Fruit fly (Drosophila melanogaster) whole organism, embryonic: ENCODE results near the gene Xe7.

Experiments
- Ada2b ChIP-seq: fragments of 200-800 bp; sonication (Bioruptor generic); IDR thresholded peaks from 2 replicates; pipeline ENCODE4 v1.3.6; 2022; ENCODE audit warnings: missing biosample characterization, missing genetic modification characterization
- Atf-2 ChIP-seq: fragments of 200-800 bp; sonication (Bioruptor generic); optimal IDR thresholded peaks from 2 replicates; lab custom pipeline; 2016; ENCODE audit warnings: missing biosample characterization, missing genetic modification characterization
- B-H1 ChIP-seq: fragments of 200-800 bp; sonication (Bioruptor generic); IDR thresholded peaks from 3 replicates; pipeline ENCODE4 v1.3.6; 2022; ENCODE audit warnings: missing biosample characterization, missing genetic modification characterization
- Bdp1 ChIP-seq: fragments of 200-800 bp; sonication (Bioruptor generic); optimal IDR thresholded peaks from 3 replicates; lab custom pipeline; 2016; ENCODE audit warnings: missing biosample characterization, missing genetic modification characterization
- CG10565 ChIP-seq: fragments of 200-800 bp; sonication (Bioruptor generic); optimal IDR thresholded peaks from 3 replicates; lab custom pipeline; 2016; ENCODE audit warnings: missing biosample characterization, mild to moderate bottlenecking, missing genetic modification characterization
- CG11504 ChIP-seq: fragments of 200-800 bp; sonication (Bioruptor generic); optimal IDR thresholded peaks from 3 replicates; lab custom pipeline; 2019; ENCODE audit warnings: missing biosample characterization, mild to moderate bottlenecking, missing genetic modification characterization, moderate library complexity
- CG12155 ChIP-seq: fragments of 200-800 bp; sonication (Bioruptor generic); optimal IDR thresholded peaks from 3 replicates; lab custom pipeline; 2016; ENCODE audit warnings: missing biosample characterization, missing genetic modification characterization
- CG12219 ChIP-seq: fragments of 200-800 bp; sonication (Bioruptor generic); optimal IDR thresholded peaks from 3 replicates; lab custom pipeline; 2018; ENCODE audit warnings: missing biosample characterization, mild to moderate bottlenecking, missing genetic modification characterization
- CG13123 ChIP-seq: fragments of 200-800 bp; sonication (Bioruptor generic); optimal IDR thresholded peaks from 2 replicates; lab custom pipeline; 2016; ENCODE audit warnings: missing biosample characterization, missing genetic modification characterization
- CG15514 ChIP-seq: fragments of 200-800 bp; sonication (Bioruptor generic); optimal IDR thresholded peaks from 3 replicates; lab custom pipeline; 2017; ENCODE audit warnings: missing biosample characterization, missing genetic modification characterization, mild to moderate bottlenecking, moderate library complexity, missing genetic modification reagents
- CG15696 ChIP-seq: fragments of 200-800 bp; sonication (Bioruptor generic); optimal IDR thresholded peaks from 2 replicates; lab custom pipeline; 2019; ENCODE audit warnings: missing biosample characterization, mild to moderate bottlenecking, missing genetic modification characterization, moderate library complexity
- CG16813 ChIP-seq: fragments of 200-800 bp; sonication (Bioruptor generic); IDR thresholded peaks from 3 replicates; pipeline ENCODE4 v1.3.6; 2022; ENCODE audit warnings: missing biosample characterization, missing genetic modification characterization; ENCODE audit not compliant: partially characterized antibody
- CG16815 ChIP-seq: fragments of 200-800 bp; sonication (Bioruptor generic); optimal IDR thresholded peaks from 3 replicates; lab custom pipeline; 2017; ENCODE audit warnings: missing biosample characterization, mild to moderate bottlenecking, missing genetic modification characterization
- CG18011 ChIP-seq: fragments of 200-800 bp; sonication (Bioruptor generic); optimal IDR thresholded peaks from 2 replicates; lab custom pipeline; 2017; ENCODE audit warnings: missing biosample characterization, missing genetic modification characterization, mild to moderate bottlenecking, moderate library complexity, missing genotype
- CG2129 ChIP-seq: fragments of 200-800 bp; sonication (Bioruptor generic); IDR thresholded peaks from 2 replicates; pipeline ENCODE4 v1.3.6; 2022; ENCODE audit warnings: missing biosample characterization, missing genetic modification characterization; ENCODE audit not compliant: partially characterized antibody
- CG30020 ChIP-seq: fragments of 200-800 bp; optimal IDR thresholded peaks from 2 replicates; lab custom pipeline; 2019; ENCODE audit warnings: missing biosample characterization, mild to moderate bottlenecking, missing genetic modification characterization, moderate library complexity
- CG3726 ChIP-seq: fragments of 200-800 bp; sonication (Bioruptor generic); IDR thresholded peaks from 3 replicates; pipeline ENCODE4, ENCODE4 v1.3.6; 2022; ENCODE audit warnings: missing biosample characterization, missing genetic modification characterization
- CG4404 ChIP-seq: fragments of 200-800 bp; sonication (Bioruptor generic); IDR thresholded peaks from 2 replicates; pipeline ENCODE4 v1.3.6; 2022; ENCODE audit warnings: missing biosample characterization, missing genetic modification characterization
- CG6254 ChIP-seq: fragments of 200-800 bp; sonication (Bioruptor generic); optimal IDR thresholded peaks from 3 replicates; lab custom pipeline; 2017; ENCODE audit warnings: mild to moderate bottlenecking, missing biosample characterization, missing genetic modification reagents, missing genetic modification characterization
- CG7271 ChIP-seq: fragments of 200-800 bp; sonication (Bioruptor generic); optimal IDR thresholded peaks from 2 replicates; lab custom pipeline; 2018; ENCODE audit warnings: missing biosample characterization, mild to moderate bottlenecking, missing genetic modification characterization, moderate library complexity
- CG7372 ChIP-seq: fragments of 200-800 bp; sonication (Bioruptor generic); IDR thresholded peaks from 2 replicates; pipeline ENCODE4 v1.3.6; 2022; ENCODE audit warnings: missing biosample characterization, missing genetic modification characterization
- Dad ChIP-seq: fragments of 200-800 bp; sonication (Bioruptor generic); optimal IDR thresholded peaks from 3 replicates; lab custom pipeline; 2016; ENCODE audit warnings: missing biosample characterization, missing genetic modification characterization
- Dfd ChIP-seq, 2 experiments: fragments of >200 bp; optimal IDR thresholded peaks; 2 replicates each; lab custom pipeline; 2017; ENCODE audit warnings: missing biosample characterization in 2 of 2, missing genetic modification characterization in 2 of 2
- E2f1 ChIP-seq: fragments of 200-800 bp; sonication (Bioruptor generic); IDR thresholded peaks from 2 replicates; pipeline ENCODE4 v1.3.6; 2022; ENCODE audit warnings: missing biosample characterization, missing genetic modification characterization
- Elba2 ChIP-seq: fragments of 200-800 bp; sonication (Bioruptor generic); optimal IDR thresholded peaks from 3 replicates; lab custom pipeline; 2016; ENCODE audit warnings: missing biosample characterization, missing genetic modification characterization
- Gsc ChIP-seq: fragments of 200-800 bp; sonication (Bioruptor generic); IDR thresholded peaks from 2 replicates; pipeline ENCODE4 v1.3.6; 2022; ENCODE audit warnings: missing biosample characterization, missing genetic modification characterization
- HmgZ ChIP-seq: fragments of 200-800 bp; sonication (Bioruptor generic); optimal IDR thresholded peaks from 2 replicates; lab custom pipeline; 2018; ENCODE audit warnings: missing biosample characterization, mild to moderate bottlenecking, missing genetic modification characterization
- Hmr ChIP-seq: fragments of 200-800 bp; sonication (Bioruptor generic); optimal IDR thresholded peaks from 3 replicates; lab custom pipeline; 2017; ENCODE audit warnings: mild to moderate bottlenecking, missing biosample characterization, missing genetic modification reagents, missing genetic modification characterization
- Jarid2 ChIP-seq: fragments of 200-800 bp; sonication (Bioruptor generic); optimal IDR thresholded peaks from 3 replicates; lab custom pipeline; 2017; ENCODE audit warnings: mild to moderate bottlenecking, missing biosample characterization, missing genetic modification reagents, missing genetic modification characterization
- Lim3 ChIP-seq: fragments of 200-800 bp; sonication (Bioruptor generic); IDR thresholded peaks from 2 replicates; pipeline ENCODE4 v1.3.6; 2022; ENCODE audit warnings: missing biosample characterization, missing genetic modification characterization
- Myb ChIP-seq: fragments of 200-800 bp; sonication (Bioruptor generic); optimal IDR thresholded peaks from 2 replicates; lab custom pipeline; 2016; ENCODE audit warnings: missing biosample characterization, missing genetic modification characterization
- Scr ChIP-seq: fragments of 200-800 bp; sonication (Bioruptor generic); IDR thresholded peaks from 2 replicates; pipeline ENCODE4 v1.3.6; 2022; ENCODE audit warnings: missing biosample characterization, missing genetic modification characterization; ENCODE audit not compliant: partially characterized antibody
- ab ChIP-seq: fragments of 200-800 bp; sonication (Bioruptor generic); optimal IDR thresholded peaks from 2 replicates; lab custom pipeline; 2016; ENCODE audit warnings: missing biosample characterization, missing genetic modification characterization
- cato ChIP-seq: fragments of 200-800 bp; sonication (Bioruptor generic); optimal IDR thresholded peaks from 2 replicates; lab custom pipeline; 2016; ENCODE audit warnings: missing biosample characterization, missing genetic modification characterization, borderline replicate concordance
- ci ChIP-seq: fragments of 200-800 bp; sonication (Bioruptor generic); IDR thresholded peaks from 3 replicates; pipeline ENCODE4 v1.3.6; 2022; ENCODE audit warnings: missing biosample characterization, missing genetic modification characterization
- crc ChIP-seq: fragments of 200-800 bp; sonication (Bioruptor generic); optimal IDR thresholded peaks from 2 replicates; lab custom pipeline; 2016; ENCODE audit warnings: missing biosample characterization, missing genetic modification characterization
- crol ChIP-seq: fragments of 200-800 bp; sonication (Bioruptor generic); IDR thresholded peaks from 2 replicates; pipeline ENCODE4 v1.3.6; 2022; ENCODE audit warnings: missing biosample characterization, missing genetic modification characterization
- dati ChIP-seq: fragments of 200-800 bp; sonication (Bioruptor generic); IDR thresholded peaks from 2 replicates; pipeline ENCODE4 v1.3.6; 2022; ENCODE audit warnings: missing biosample characterization, missing genetic modification characterization
- en ChIP-seq: fragments of 200-800 bp; sonication (Bioruptor generic); optimal IDR thresholded peaks from 2 replicates; lab custom pipeline; 2016; ENCODE audit warnings: missing biosample characterization, missing genetic modification characterization
- eyg ChIP-seq: fragments of 200-800 bp; sonication (Bioruptor generic); optimal IDR thresholded peaks from 3 replicates; lab custom pipeline; 2016; ENCODE audit warnings: missing biosample characterization, missing genetic modification characterization
- fd96Cb ChIP-seq: fragments of 200-800 bp; sonication (Bioruptor generic); optimal IDR thresholded peaks from 2 replicates; lab custom pipeline; 2018; ENCODE audit warnings: missing biosample characterization, mild to moderate bottlenecking, missing genetic modification characterization, moderate library complexity
- gcm ChIP-seq: fragments of 200-800 bp; sonication (Bioruptor generic); optimal IDR thresholded peaks from 2 replicates; lab custom pipeline; 2019; ENCODE audit warnings: missing biosample characterization, mild to moderate bottlenecking, missing genetic modification characterization, moderate library complexity
- gcm2 ChIP-seq: fragments of 200-800 bp; sonication (Bioruptor generic); optimal IDR thresholded peaks from 2 replicates; lab custom pipeline; 2016; ENCODE audit warnings: missing biosample characterization, missing genetic modification characterization
- gfzf ChIP-seq: fragments of 200-800 bp; sonication (Bioruptor generic); optimal IDR thresholded peaks from 2 replicates; lab custom pipeline; 2016; ENCODE audit warnings: missing biosample characterization, mild to moderate bottlenecking, missing genetic modification characterization, moderate library complexity
- gro ChIP-seq: fragments of 200-800 bp; sonication (Bioruptor generic); optimal IDR thresholded peaks from 2 replicates; lab custom pipeline; 2016; ENCODE audit warnings: missing biosample characterization, missing genetic modification characterization
- hbn ChIP-seq: fragments of 200-800 bp; sonication (Bioruptor generic); IDR thresholded peaks from 2 replicates; pipeline ENCODE4 v1.3.6; 2022; ENCODE audit warnings: missing biosample characterization, missing genetic modification characterization; ENCODE audit not compliant: partially characterized antibody
- jing ChIP-seq: fragments of 200-800 bp; sonication (Bioruptor generic); optimal IDR thresholded peaks from 2 replicates; lab custom pipeline; 2018; ENCODE audit warnings: missing biosample characterization, mild to moderate bottlenecking, missing genetic modification characterization
- onecut ChIP-seq: fragments of 200-800 bp; sonication (Bioruptor generic); IDR thresholded peaks from 2 replicates; pipeline ENCODE4 v1.3.6; 2022; ENCODE audit warnings: missing biosample characterization, missing genetic modification characterization
- phol ChIP-seq: fragments of 200-800 bp; sonication (Bioruptor generic); optimal IDR thresholded peaks from 3 replicates; lab custom pipeline; 2018; ENCODE audit warnings: missing biosample characterization, mild to moderate bottlenecking, missing genetic modification characterization, moderate library complexity
- vvl ChIP-seq: fragments of 200-800 bp; sonication (Bioruptor generic); IDR thresholded peaks from 2 replicates; pipeline ENCODE4 v1.3.6; 2022; ENCODE audit warnings: missing biosample characterization, missing genetic modification characterization

Gene Xe7

dm6 chr3R:5672658-5673217, 3.6 kb upstream of the Xe7 start (continued):
- TF ChIP-seq Lim3 (GFP tag; lab: Robert Waterston, UW) = no peak
- TF ChIP-seq hbn (GFP tag; lab: Robert Waterston, UW) = no peak
- peak; percentile 30 for TF ChIP-seq crc (GFP tag; lab: Kevin White, UChicago)
- TF ChIP-seq CG16813 (GFP tag; lab: Robert Waterston, UW) = no peak
- TF ChIP-seq CG12155 (GFP tag; lab: Kevin White, UChicago) = no peak
- no peak for TF ChIP-seq Elba2 (GFP tag; lab: Kevin White, UChicago)
- TF ChIP-seq vvl (GFP tag; lab: Robert Waterston, UW) = peak; percentile 72; the same call in 1 of the 2 replicates
- no peak for TF ChIP-seq Gsc (GFP tag; lab: Robert Waterston, UW)
- no peak for TF ChIP-seq fd96Cb
- no peak for TF ChIP-seq phol (tag; lab: Kevin White, UChicago)
- TF ChIP-seq cato (GFP tag; lab: Kevin White, UChicago) = no peak
- no peak for TF ChIP-seq ab (GFP tag; lab: Kevin White, UChicago)
- 0 out of 2 replicates have a peak, but pooled peaks have one; percentile 33 for TF ChIP-seq CG7372
- peak; percentile 63 for TF ChIP-seq CG18011 (GFP tag; lab: Kevin White, UChicago)
- TF ChIP-seq CG6254 (GFP tag; lab: Kevin White, UChicago) = peak; percentile 66
- TF ChIP-seq CG13123 (GFP tag; lab: Kevin White, UChicago) = peak; percentile 71
- no peak for TF ChIP-seq CG2129
- TF ChIP-seq B-H1 = peak; percentile 26; the same call in 1 of the 3 replicates
- peak; percentile 21 for TF ChIP-seq CG30020 (tag; lab: Kevin White, UChicago)
- peak; percentile 72 for TF ChIP-seq CG15514 (GFP tag; lab: Kevin White, UChicago)
- peak; percentile 81 for TF ChIP-seq onecut (GFP tag; lab: Robert Waterston, UW)
- peak; percentile 90 for TF ChIP-seq ci
- no peak for TF ChIP-seq dati (GFP tag; lab: Robert Waterston, UW)
- TF ChIP-seq E2f1 (GFP tag; lab: Robert Waterston, UW) = 0 out of 2 replicates have a peak, but pooled peaks have one; percentile 10
- TF ChIP-seq en = peak; percentile 47
- TF ChIP-seq Dad (GFP tag; lab: Kevin White, UChicago) = peak; percentile 54
- no peak for TF ChIP-seq CG10565 (GFP tag; lab: Kevin White, UChicago)
- peak; percentile 79 for TF ChIP-seq gro (GFP tag; lab: Kevin White, UChicago)
- peak; percentile 73 for TF ChIP-seq CG7271
- TF ChIP-seq crol (GFP tag; lab: Robert Waterston, UW) = peak; percentile 86
- no peak for TF ChIP-seq CG16815 (GFP tag; lab: Kevin White, UChicago)
- TF ChIP-seq Ada2b (GFP tag; lab: Robert Waterston, UW) = no peak
- peak; percentile 33 for TF ChIP-seq Atf-2 (GFP tag; lab: Kevin White, UChicago)
- peak; percentile 65 for TF ChIP-seq Jarid2 (GFP tag; lab: Kevin White, UChicago)
- TF ChIP-seq CG12219 (GFP tag; lab: Kevin White, UChicago) = peak; percentile 77
- TF ChIP-seq Scr (GFP tag; lab: Robert Waterston, UW) = peak; percentile 33
- peak; percentile 86 for TF ChIP-seq Hmr (GFP tag; lab: Kevin White, UChicago)
- no peak for TF ChIP-seq CG4404 (GFP tag; lab: Robert Waterston, UW)
- TF ChIP-seq gfzf (GFP tag; lab: Kevin White, UChicago) = no peak
- peak; percentile 19 for TF ChIP-seq Myb
- TF ChIP-seq CG3726 (GFP tag; lab: Robert Waterston, UW) = no peak
- peak; percentile 80 for TF ChIP-seq CG15696 (tag; lab: Kevin White, UChicago)
- peak; percentile 23 for TF ChIP-seq Bdp1 (GFP tag; lab: Kevin White, UChicago)
- TF ChIP-seq HmgZ (tag; lab: Kevin White, UChicago) = peak; percentile 85
- TF ChIP-seq gcm (GFP tag; lab: Kevin White, UChicago) = peak; percentile 91
- no peak for TF ChIP-seq jing
- TF ChIP-seq Dfd (GFP tag; optimal IDR thresholded peaks at IDR 0.05; lab: Kevin White, UChicago) = no peak
- no peak for TF ChIP-seq CG11504
- TF ChIP-seq gcm2 (GFP tag; lab: Kevin White, UChicago) = no peak
- TF ChIP-seq eyg (GFP tag; lab: Kevin White, UChicago) = peak; percentile 81
